Fruit fly (Drosophila melanogaster) whole organism, embryonic: ENCODE data around the gene SNRPG.

Experiments used
- CG12071 ChIP-seq: fragments of 200-800 bp; sonication (Bioruptor generic); optimal IDR thresholded peaks from 3 replicates; lab custom pipeline; 2018; ENCODE audit warnings: missing biosample characterization, mild to moderate bottlenecking, missing genetic modification characterization
- CG12659 ChIP-seq: fragments of 200-800 bp; sonication (Bioruptor generic); optimal IDR thresholded peaks from 3 replicates; lab custom pipeline; 2017; ENCODE audit warnings: mild to moderate bottlenecking, missing biosample characterization, missing genetic modification reagents, missing genetic modification characterization
- CG1647 ChIP-seq: fragments of 200-800 bp; sonication (Bioruptor generic); optimal IDR thresholded peaks from 3 replicates; lab custom pipeline; 2016; ENCODE audit warnings: missing biosample characterization, missing genetic modification characterization
- CG17186 ChIP-seq: fragments of 200-800 bp; sonication (Bioruptor generic); optimal IDR thresholded peaks from 3 replicates; lab custom pipeline; 2017; ENCODE audit warnings: missing biosample characterization, missing genetic modification reagents, missing genetic modification characterization
- CG17829 ChIP-seq: fragments of 200-800 bp; optimal IDR thresholded peaks from 2 replicates; lab custom pipeline; 2019; ENCODE audit warnings: missing biosample characterization, mild to moderate bottlenecking, missing genetic modification characterization, moderate library complexity
- CG1792 ChIP-seq: fragments of 200-800 bp; sonication (Bioruptor generic); optimal IDR thresholded peaks from 2 replicates; lab custom pipeline; 2016; ENCODE audit warnings: missing biosample characterization, missing genetic modification characterization
- CG2129 ChIP-seq: fragments of 200-800 bp; sonication (Bioruptor generic); IDR thresholded peaks from 2 replicates; pipeline ENCODE4 v1.3.6; 2022; ENCODE audit warnings: missing biosample characterization, missing genetic modification characterization; ENCODE audit not compliant: partially characterized antibody
- CG2202 ChIP-seq: fragments of 200-800 bp; sonication (Bioruptor generic); optimal IDR thresholded peaks from 2 replicates; lab custom pipeline; 2018; ENCODE audit warnings: missing biosample characterization, mild to moderate bottlenecking, missing genetic modification characterization
- CG2875 ChIP-seq: fragments of 200-800 bp; sonication (Bioruptor generic); optimal IDR thresholded peaks from 2 replicates; lab custom pipeline; 2017; ENCODE audit warnings: missing biosample characterization, mild to moderate bottlenecking, missing genetic modification characterization, missing genetic modification reagents
- CG30431 ChIP-seq: fragments of 200-800 bp; sonication (Bioruptor generic); optimal IDR thresholded peaks from 2 replicates; lab custom pipeline; 2017; ENCODE audit warnings: missing biosample characterization, missing genetic modification characterization
- CG33213 ChIP-seq: fragments of 200-800 bp; sonication (Bioruptor generic); optimal IDR thresholded peaks from 3 replicates; lab custom pipeline; 2016; ENCODE audit warnings: missing biosample characterization, missing genetic modification characterization
- CG3407 ChIP-seq: fragments of 200-800 bp; sonication (Bioruptor generic); optimal IDR thresholded peaks from 2 replicates; lab custom pipeline; 2018; ENCODE audit warnings: missing biosample characterization, mild to moderate bottlenecking, missing genetic modification characterization
- CG8478 ChIP-seq: fragments of >200 bp; optimal IDR thresholded peaks from 2 replicates; lab custom pipeline; 2018
- CG9609 ChIP-seq: fragments of 200-800 bp; sonication (Bioruptor generic); optimal IDR thresholded peaks from 3 replicates; lab custom pipeline; 2016; ENCODE audit warnings: missing biosample characterization, missing genetic modification characterization
- D19A ChIP-seq: fragments of 200-800 bp; optimal IDR thresholded peaks from 3 replicates; lab custom pipeline; 2019; ENCODE audit warnings: missing biosample characterization, mild to moderate bottlenecking, missing genetic modification characterization, moderate library complexity
- Dll ChIP-seq: fragments of 200-800 bp; sonication (Bioruptor generic); IDR thresholded peaks from 4 replicates; pipeline ENCODE4 v1.3.6; 2022; ENCODE audit warnings: missing biosample characterization, missing genetic modification characterization; ENCODE audit not compliant: partially characterized antibody
- E2f2 ChIP-seq: fragments of 200-800 bp; sonication (Bioruptor generic); IDR thresholded peaks from 2 replicates; pipeline ENCODE4 v1.3.6; 2022; ENCODE audit warnings: missing biosample characterization, missing genetic modification characterization
- Fer3 ChIP-seq: fragments of 200-800 bp; sonication (Bioruptor generic); optimal IDR thresholded peaks from 2 replicates; lab custom pipeline; 2018; ENCODE audit warnings: missing biosample characterization, mild to moderate bottlenecking, missing genetic modification characterization, moderate library complexity
- Hsf ChIP-seq: fragments of 200-800 bp; sonication (Bioruptor generic); optimal IDR thresholded peaks from 3 replicates; lab custom pipeline; 2016; ENCODE audit warnings: missing biosample characterization, missing genetic modification characterization
- Kr ChIP-seq: fragments of 200-800 bp; sonication (Bioruptor generic); optimal IDR thresholded peaks from 2 replicates; lab custom pipeline; 2017; ENCODE audit warnings: missing biosample characterization, mild to moderate bottlenecking, missing genetic modification characterization
- MBD-R2 ChIP-seq: fragments of 200-800 bp; sonication (Bioruptor generic); IDR thresholded peaks from 2 replicates; pipeline ENCODE4 v1.3.6; 2022; ENCODE audit warnings: missing biosample characterization, missing genetic modification characterization
- Med ChIP-seq: fragments of 200-800 bp; sonication (Bioruptor generic); peaks from one replicate; lab custom pipeline; 2016; ENCODE audit warnings: missing biosample characterization, missing genetic modification characterization, mild to moderate bottlenecking, inconsistent platforms, moderate library complexity
- Opbp ChIP-seq: fragments of 200-800 bp; sonication (Bioruptor generic); IDR thresholded peaks from 3 replicates; pipeline ENCODE4 v1.3.6; 2022; ENCODE audit warnings: missing biosample characterization, missing genetic modification characterization; ENCODE audit not compliant: partially characterized antibody
- PHDP ChIP-seq: fragments of 200-800 bp; sonication (Bioruptor generic); optimal IDR thresholded peaks from 3 replicates; lab custom pipeline; 2018; ENCODE audit warnings: missing biosample characterization, mild to moderate bottlenecking, missing genetic modification characterization, moderate library complexity
- Rfx ChIP-seq: fragments of 200-800 bp; sonication (Bioruptor generic); IDR thresholded peaks from 2 replicates; pipeline ENCODE4 v1.3.6; 2022; ENCODE audit warnings: missing biosample characterization, missing genetic modification characterization
- Scr ChIP-seq: fragments of 200-800 bp; sonication (Bioruptor generic); IDR thresholded peaks from 2 replicates; pipeline ENCODE4 v1.3.6; 2022; ENCODE audit warnings: missing biosample characterization, missing genetic modification characterization; ENCODE audit not compliant: partially characterized antibody
- Vsx1 ChIP-seq: fragments of 200-800 bp; sonication (Bioruptor generic); optimal IDR thresholded peaks from 2 replicates; lab custom pipeline; 2017; ENCODE audit warnings: missing biosample characterization, mild to moderate bottlenecking, missing genetic modification characterization, missing genetic modification reagents
- ash1 ChIP-seq: fragments of 200-800 bp; sonication (Bioruptor generic); optimal IDR thresholded peaks from 2 replicates; lab custom pipeline; 2018; ENCODE audit warnings: missing biosample characterization, mild to moderate bottlenecking, missing genetic modification characterization
- chif ChIP-seq, 2 experiments: fragments of 200-800 bp; sonication (Bioruptor generic); optimal IDR thresholded peaks; 3 replicates each; lab custom pipeline; 2016; ENCODE audit warnings: missing biosample characterization in 2 of 2, missing genetic modification characterization in 2 of 2
- cwo ChIP-seq: fragments of 200-800 bp; sonication (Bioruptor generic); optimal IDR thresholded peaks from 3 replicates; lab custom pipeline; 2017; ENCODE audit warnings: missing biosample characterization, missing genetic modification characterization, mild to moderate bottlenecking, moderate library complexity, missing genetic modification reagents
- ftz-f1 ChIP-seq: fragments of 200-800 bp; sonication (Bioruptor generic); optimal IDR thresholded peaks from 2 replicates; lab custom pipeline; 2016; ENCODE audit warnings: missing biosample characterization, missing genetic modification characterization
- gro ChIP-seq: fragments of 200-800 bp; sonication (Bioruptor generic); optimal IDR thresholded peaks from 2 replicates; lab custom pipeline; 2016; ENCODE audit warnings: missing biosample characterization, missing genetic modification characterization
- gsb-n ChIP-seq: fragments of 200-800 bp; sonication (Bioruptor generic); optimal IDR thresholded peaks from 3 replicates; lab custom pipeline; 2018; ENCODE audit warnings: missing biosample characterization, mild to moderate bottlenecking, missing genetic modification characterization
- hb ChIP-seq: fragments of 200-800 bp; sonication (Bioruptor generic); IDR thresholded peaks from 3 replicates; pipeline ENCODE4 v1.3.6; 2022; ENCODE audit warnings: missing biosample characterization, missing genetic modification characterization; ENCODE audit not compliant: partially characterized antibody
- hbn ChIP-seq: fragments of 200-800 bp; sonication (Bioruptor generic); IDR thresholded peaks from 2 replicates; pipeline ENCODE4 v1.3.6; 2022; ENCODE audit warnings: missing biosample characterization, missing genetic modification characterization; ENCODE audit not compliant: partially characterized antibody
- her ChIP-seq: fragments of 200-800 bp; sonication (Bioruptor generic); optimal IDR thresholded peaks from 2 replicates; lab custom pipeline; 2016; ENCODE audit warnings: missing biosample characterization, missing genetic modification characterization
- kah ChIP-seq: fragments of 200-800 bp; sonication (Bioruptor generic); optimal IDR thresholded peaks from 2 replicates; lab custom pipeline; 2018; ENCODE audit warnings: missing biosample characterization, mild to moderate bottlenecking, missing genetic modification characterization
- ken ChIP-seq: fragments of 200-800 bp; sonication (Bioruptor generic); IDR thresholded peaks from 3 replicates; pipeline ENCODE4 v1.3.6; 2022; ENCODE audit warnings: missing biosample characterization, missing genetic modification characterization
- knrl ChIP-seq: fragments of 200-800 bp; sonication (Bioruptor generic); IDR thresholded peaks from 3 replicates; pipeline ENCODE4 v1.3.6; 2022; ENCODE audit warnings: missing biosample characterization, missing genetic modification characterization; ENCODE audit not compliant: partially characterized antibody
- mam ChIP-seq: fragments of 200-800 bp; sonication (Bioruptor generic); optimal IDR thresholded peaks from 3 replicates; lab custom pipeline; 2016; ENCODE audit warnings: missing biosample characterization, missing genetic modification characterization
- nerfin-1 ChIP-seq: fragments of 200-800 bp; sonication (Bioruptor generic); optimal IDR thresholded peaks from 3 replicates; lab custom pipeline; 2019; ENCODE audit warnings: missing biosample characterization, mild to moderate bottlenecking, missing genetic modification characterization, moderate library complexity
- p53 ChIP-seq: fragments of 200-800 bp; sonication (Bioruptor generic); optimal IDR thresholded peaks from 2 replicates; lab custom pipeline; 2016; ENCODE audit warnings: missing biosample characterization, missing genetic modification characterization
- schlank ChIP-seq: fragments of 200-800 bp; sonication (Bioruptor generic); optimal IDR thresholded peaks from 2 replicates; lab custom pipeline; 2018; ENCODE audit warnings: missing biosample characterization, mild to moderate bottlenecking, missing genetic modification characterization
- sd ChIP-seq: fragments of 200-800 bp; sonication (Bioruptor generic); optimal IDR thresholded peaks from 3 replicates; lab custom pipeline; 2018; ENCODE audit warnings: missing biosample characterization, mild to moderate bottlenecking, missing genetic modification characterization, moderate library complexity
- slp2 ChIP-seq: fragments of 200-800 bp; sonication (Bioruptor generic); optimal IDR thresholded peaks from 2 replicates; lab custom pipeline; 2016; ENCODE audit warnings: missing biosample characterization, missing genetic modification characterization
- sug ChIP-seq: fragments of 200-800 bp; optimal IDR thresholded peaks from 2 replicates; lab custom pipeline; 2019; ENCODE audit warnings: missing biosample characterization, mild to moderate bottlenecking, missing genetic modification characterization, moderate library complexity
- trem ChIP-seq: fragments of 200-800 bp; optimal IDR thresholded peaks from 3 replicates; lab custom pipeline; 2019; ENCODE audit warnings: missing biosample characterization, mild to moderate bottlenecking, missing genetic modification characterization, moderate library complexity

Gene SNRPG

DNA sequence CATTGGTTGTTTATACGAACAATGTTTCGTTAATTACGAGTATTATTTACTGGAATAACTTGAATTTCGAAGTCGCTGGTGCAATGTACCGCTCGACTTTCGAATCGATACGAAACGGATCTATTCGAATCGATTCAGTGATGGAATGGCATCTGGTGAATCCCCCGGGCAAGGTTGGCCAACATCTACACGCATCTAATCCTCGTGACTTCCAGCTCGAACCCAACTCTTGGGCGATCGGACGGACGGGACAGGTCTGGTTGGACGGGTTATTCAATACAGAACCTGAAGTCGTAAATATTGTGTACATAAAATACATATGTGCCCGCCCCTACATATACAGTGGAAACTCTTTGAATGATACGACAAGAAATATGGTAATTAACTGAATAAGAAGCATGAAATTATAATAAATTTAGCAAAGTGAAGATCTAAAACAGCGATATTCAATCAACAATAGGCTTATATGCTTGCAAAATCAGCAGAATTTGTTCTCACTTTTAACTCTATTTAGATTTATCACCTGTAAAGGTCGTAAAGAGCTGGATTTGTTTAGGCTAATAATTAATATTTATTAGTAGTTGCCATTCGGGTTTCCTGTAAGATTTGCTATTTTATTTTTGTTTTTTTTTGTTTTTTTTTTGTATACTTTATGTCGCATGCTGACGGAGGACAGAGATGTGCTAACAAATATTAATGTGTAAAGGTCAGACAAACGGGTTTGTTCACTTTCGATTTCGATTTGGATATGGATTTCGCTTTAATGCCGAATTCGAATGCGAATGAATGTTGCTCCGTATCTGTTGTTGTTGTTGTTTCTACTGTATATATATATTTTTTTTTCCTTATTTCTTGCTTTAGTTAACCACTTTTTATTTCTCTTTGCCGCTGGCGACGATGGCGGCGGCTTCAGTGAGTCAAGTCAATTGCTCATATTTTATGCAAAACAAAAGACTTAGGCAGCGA, 23.2 kb downstream of the SNRPG start (continued):
- TF ChIP-seq p53 (GFP tag; lab: Kevin White, UChicago) (no peak), schlank (tag; lab: Kevin White, UChicago) (no peak), Med (GFP tag; lab: Kevin White, UChicago) (peak; percentile 48), Kr (GFP tag; lab: Kevin White, UChicago) (no peak), CG3407 (GFP tag; lab: Kevin White, UChicago) (no peak), ash1 (no peak), CG2129 (no peak), CG30431 (GFP tag; lab: Kevin White, UChicago) (no peak), knrl (GFP tag; lab: Robert Waterston, UW) (no peak), CG1647 (no peak), CG2875 (GFP tag; lab: Kevin White, UChicago) (no peak), sd (tag; lab: Kevin White, UChicago) (peak; percentile 13), cwo (GFP tag; lab: Kevin White, UChicago) (no peak), Fer3 (tag; lab: Kevin White, UChicago) (no peak), ftz-f1 (no peak)

DNA sequence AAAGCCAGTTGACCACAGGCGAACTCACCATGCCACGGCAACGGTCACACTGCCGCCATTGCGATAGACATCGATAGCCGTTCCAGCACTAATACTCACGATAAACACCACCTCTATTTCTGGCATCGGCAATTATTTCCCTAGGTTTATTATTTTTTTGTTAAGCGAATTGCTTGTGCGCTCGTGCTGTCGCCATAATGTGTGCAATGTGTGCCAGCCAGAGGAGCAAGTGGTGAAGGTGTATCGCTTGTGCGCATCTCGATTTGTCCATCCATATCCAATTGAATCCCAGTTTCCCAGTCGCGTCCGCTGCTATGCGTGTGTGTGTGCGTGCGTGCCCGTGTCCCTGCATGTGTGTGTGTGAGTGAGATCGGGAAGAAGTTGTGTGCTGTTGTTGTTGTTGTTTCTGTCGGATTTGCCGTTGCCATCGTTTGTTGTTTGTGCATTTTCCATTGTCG, 29.6 kb downstream of the SNRPG start, which contains the start of gene mbt:
TSS of gene mbt (plus strand) at position 85 of the 458 bp plus-strand sequence.
- TF ChIP-seq Opbp (GFP tag; lab: Robert Waterston, UW) (peak; percentile 95), mam (GFP tag; lab: Kevin White, UChicago) (peak; percentile 31), Dll (GFP tag; lab: Robert Waterston, UW) (peak; percentile 88), CG12659 (GFP tag; lab: Kevin White, UChicago) (peak; percentile 74), CG2202 (tag; lab: Kevin White, UChicago) (no peak), CG33213 (GFP tag; lab: Kevin White, UChicago) (peak; percentile 8), Vsx1 (GFP tag; lab: Kevin White, UChicago) (no peak), CG17829 (tag; lab: Kevin White, UChicago) (peak; percentile 21), slp2 (GFP tag; lab: Kevin White, UChicago) (peak; percentile 31), her (peak; percentile 8), Hsf (GFP tag; lab: Kevin White, UChicago) (peak; percentile 7), CG17186 (GFP tag; lab: Kevin White, UChicago) (peak; percentile 19), MBD-R2 (GFP tag; lab: Robert Waterston, UW) (peak; percentile 71), Rfx (GFP tag; lab: Robert Waterston, UW) (peak; percentile 48), CG1792 (GFP tag; lab: Kevin White, UChicago) (peak; percentile 8), p53 (GFP tag; lab: Kevin White, UChicago) (peak; percentile 58), sug (tag; lab: Kevin White, UChicago) (peak; percentile 16), kah (GFP tag; lab: Kevin White, UChicago) (no peak), hb (GFP tag; lab: Robert Waterston, UW) (peak; percentile 84), chif (GFP tag; optimal IDR thresholded peaks at IDR 0.05; lab: Kevin White, UChicago) (no peak), nerfin-1 (tag; lab: Kevin White, UChicago) (peak; percentile 59), Scr (peak; percentile 91), gsb-n (peak; percentile 27), D19A (peak; percentile 1), hbn (GFP tag; lab: Robert Waterston, UW) (peak; percentile 89), CG12071 (no peak), trem (tag; lab: Kevin White, UChicago) (peak; percentile 53), PHDP (tag; lab: Kevin White, UChicago) (no peak), gro (GFP tag; lab: Kevin White, UChicago) (peak; percentile 36), E2f2 (GFP tag; lab: Robert Waterston, UW) (peak; percentile 85), ken (GFP tag; lab: Robert Waterston, UW) (0 out of 3 replicates have a peak, but pooled peaks have one; percentile 16), CG8478 (peak; percentile 85), CG9609 (GFP tag; lab: Kevin White, UChicago) (peak; percentile 40)
